Fruit fly (Drosophila melanogaster): Measurements from ENCODE around the gene CG10341.

DNA sequence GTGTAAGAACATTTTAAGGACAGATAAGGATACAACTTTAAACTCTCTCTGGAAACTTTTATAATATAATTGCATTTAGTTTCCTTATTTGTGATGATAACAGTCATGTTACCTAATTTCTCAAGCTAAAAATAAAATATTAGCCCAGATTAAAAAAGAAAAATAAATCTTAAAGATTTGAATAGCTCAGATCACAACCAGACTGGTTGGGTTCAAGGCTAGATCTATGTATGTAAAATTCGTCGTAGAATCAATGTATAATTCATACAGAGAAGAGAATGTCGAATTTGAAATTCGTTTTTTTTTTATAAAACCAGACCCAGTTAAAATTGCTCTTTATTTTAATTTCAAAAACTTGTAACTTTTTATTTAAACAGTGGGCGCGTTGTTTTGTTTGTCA lies 15.6 kb downstream of the CG10341 start:
- TF ChIP-seq CG13204 (GFP tag; optimal IDR thresholded peaks at IDR 0.05) (no peak), EcR (GFP tag; optimal IDR thresholded peaks at IDR 0.05) (no peak), Pif1B (GFP tag; optimal IDR thresholded peaks at IDR 0.05) (no peak), CG15710 (tag; optimal IDR thresholded peaks at IDR 0.05) (no peak), CG8301 (tag; optimal IDR thresholded peaks at IDR 0.05) (no peak), CG32121 (GFP tag; IDR thresholded peaks at IDR 0.05) (no peak), Pif1A (GFP tag; optimal IDR thresholded peaks at IDR 0.05) (no peak), CG14655 (GFP tag; optimal IDR thresholded peaks at IDR 0.05) (no peak), CG12605 (GFP tag; IDR thresholded peaks at IDR 0.05) (no peak)

Measured in whole organism, pupa.